Worm (Caenorhabditis elegans) whole organism, L2 larva: ENCODE data around the gene mak-2.

Experiments used
- C34F6.9 ChIP-seq: fragments of 150-350 bp; optimal IDR thresholded peaks from 2 replicates; lab custom pipeline; 2014; ENCODE audit warnings: missing biosample characterization, missing genetic modification characterization
- F13H6.1 ChIP-seq: sonication (generic microtip); optimal IDR thresholded peaks from 2 replicates; lab custom pipeline; 2016; ENCODE audit warnings: missing genetic modification characterization, missing compliant biosample characterization
- Y55F3AM.14 ChIP-seq: fragments of 200-800 bp; sonication (Bioruptor generic); optimal IDR thresholded peaks from 2 replicates; lab custom pipeline; 2018; ENCODE audit warnings: mild to moderate bottlenecking, missing genetic modification characterization, missing compliant biosample characterization
- ZK546.5 ChIP-seq: sonication (generic microtip); optimal IDR thresholded peaks from 2 replicates; lab custom pipeline; 2017; ENCODE audit warnings: missing biosample characterization, missing genetic modification characterization
- alr-1 ChIP-seq: fragments of 150-350 bp; optimal IDR thresholded peaks from 2 replicates; lab custom pipeline; 2014; ENCODE audit warnings: missing biosample characterization, missing genetic modification characterization
- blmp-1 ChIP-seq: sonication (generic microtip); optimal IDR thresholded peaks from 2 replicates; lab custom pipeline; 2017; ENCODE audit warnings: missing genetic modification characterization, mild to moderate bottlenecking, missing compliant biosample characterization, antibody characterized with exemption, moderate library complexity; ENCODE audit not compliant: insufficient read depth
- ceh-16 ChIP-seq: fragments of 150-350 bp; optimal IDR thresholded peaks from 2 replicates; lab custom pipeline; 2014; ENCODE audit warnings: missing biosample characterization, missing genetic modification characterization
- crh-2 ChIP-seq: sonication (generic microtip); optimal IDR thresholded peaks from 2 replicates; lab custom pipeline; 2017; ENCODE audit warnings: missing biosample characterization, missing genetic modification characterization
- dmd-4 ChIP-seq: sonication (generic microtip); optimal IDR thresholded peaks from 2 replicates; lab custom pipeline; 2017; ENCODE audit warnings: missing biosample characterization, missing genetic modification characterization
- egl-27 ChIP-seq: sonication (generic microtip); optimal IDR thresholded peaks from 3 replicates; lab custom pipeline; 2017; ENCODE audit warnings: missing biosample characterization, missing genetic modification reagents, missing genetic modification characterization
- elt-1 ChIP-seq: fragments of 150-350 bp; optimal IDR thresholded peaks from 2 replicates; lab custom pipeline; 2014; ENCODE audit warnings: missing biosample characterization, missing genetic modification characterization
- elt-3 ChIP-seq: sonication (generic microtip); optimal IDR thresholded peaks from 2 replicates; lab custom pipeline; 2017; ENCODE audit warnings: missing biosample characterization, missing genetic modification characterization
- fos-1 ChIP-seq: fragments of 150-350 bp; optimal IDR thresholded peaks from 2 replicates; lab custom pipeline; 2014; ENCODE audit warnings: missing biosample characterization, missing genetic modification characterization
- gmeb-1 ChIP-seq: fragments of 150-350 bp; optimal IDR thresholded peaks from 2 replicates; lab custom pipeline; 2014; ENCODE audit warnings: missing biosample characterization, missing genetic modification characterization
- lin-13 ChIP-seq: fragments of 150-350 bp; optimal IDR thresholded peaks from 2 replicates; lab custom pipeline; 2014; ENCODE audit warnings: missing biosample characterization, missing genetic modification reagents, missing genetic modification characterization
- lin-39 ChIP-seq: fragments of 150-350 bp; optimal IDR thresholded peaks from 2 replicates; lab custom pipeline; 2014; ENCODE audit warnings: missing biosample characterization, missing genetic modification reagents, missing genetic modification characterization
- lsy-2 ChIP-seq, 2 experiments: fragments of 150-350 bp in 1 of 2; sonication (generic microtip) in 1 of 2; optimal IDR thresholded peaks; 2 replicates each; lab custom pipeline; 2014 to 2017; ENCODE audit warnings: missing biosample characterization in 2 of 2, missing genetic modification characterization in 2 of 2
- mab-5 ChIP-seq: fragments of 150-350 bp; optimal IDR thresholded peaks from 2 replicates; lab custom pipeline; 2014; ENCODE audit warnings: missing biosample characterization, missing genetic modification characterization
- mbf-1 ChIP-seq: sonication (generic microtip); optimal IDR thresholded peaks from 2 replicates; lab custom pipeline; 2017; ENCODE audit warnings: missing biosample characterization, missing genetic modification characterization
- nhr-10 ChIP-seq: sonication (generic microtip); optimal IDR thresholded peaks from 2 replicates; lab custom pipeline; 2017; ENCODE audit warnings: missing biosample characterization, missing genetic modification characterization
- nhr-11 ChIP-seq: fragments of 150-350 bp; optimal IDR thresholded peaks from 2 replicates; lab custom pipeline; 2014; ENCODE audit warnings: missing biosample characterization, missing genetic modification characterization
- nhr-129 ChIP-seq: fragments of 150-350 bp; optimal IDR thresholded peaks from 2 replicates; lab custom pipeline; 2014; ENCODE audit warnings: missing biosample characterization, missing genetic modification characterization
- nhr-21 ChIP-seq: fragments of 150-350 bp; optimal IDR thresholded peaks from 2 replicates; lab custom pipeline; 2014; ENCODE audit warnings: missing biosample characterization, missing genetic modification characterization
- nhr-23 ChIP-seq: fragments of 150-350 bp; optimal IDR thresholded peaks from 2 replicates; lab custom pipeline; 2014; ENCODE audit warnings: missing biosample characterization, missing genetic modification reagents, missing genetic modification characterization
- nhr-25 ChIP-seq: fragments of 150-350 bp; sonication (generic microtip); optimal IDR thresholded peaks from 3 replicates; lab custom pipeline; 2014; ENCODE audit warnings: missing biosample characterization, missing genetic modification characterization
- nhr-6 ChIP-seq: fragments of 150-350 bp; optimal IDR thresholded peaks from 2 replicates; lab custom pipeline; 2014; ENCODE audit warnings: missing biosample characterization, missing genetic modification characterization
- nhr-77 ChIP-seq: fragments of 150-350 bp; optimal IDR thresholded peaks from 2 replicates; lab custom pipeline; 2014; ENCODE audit warnings: missing biosample characterization, missing genetic modification characterization
- peb-1 ChIP-seq: fragments of 150-350 bp; optimal IDR thresholded peaks from 2 replicates; lab custom pipeline; 2014; ENCODE audit warnings: missing biosample characterization, missing genetic modification characterization
- sem-4 ChIP-seq: fragments of 150-350 bp; optimal IDR thresholded peaks from 2 replicates; lab custom pipeline; 2014; ENCODE audit warnings: missing biosample characterization, missing genetic modification reagents, missing genetic modification characterization
- sma-3 ChIP-seq: sonication (generic microtip); optimal IDR thresholded peaks from 2 replicates; lab custom pipeline; 2016; ENCODE audit warnings: missing genetic modification reagents, missing genetic modification characterization, missing compliant biosample characterization
- sma-9 ChIP-seq, 2 experiments: fragments of 150-350 bp in 1 of 2; sonication (generic microtip) in 1 of 2; optimal IDR thresholded peaks; 2 replicates each; lab custom pipeline; 2014 to 2016; ENCODE audit warnings: missing genetic modification characterization in 2 of 2, mild to moderate bottlenecking in 1 of 2, missing biosample characterization in 1 of 2, missing compliant biosample characterization in 1 of 2, missing genetic modification reagents in 1 of 2, moderate library complexity in 1 of 2
- snpc-4 ChIP-seq: fragments of 150-350 bp; optimal IDR thresholded peaks from 2 replicates; lab custom pipeline; 2014; ENCODE audit warnings: missing biosample characterization, missing genetic modification characterization
- unc-55 ChIP-seq: fragments of 150-350 bp; sonication (generic microtip); optimal IDR thresholded peaks from 3 replicates; lab custom pipeline; 2014; ENCODE audit warnings: missing biosample characterization, missing genetic modification reagents, missing genetic modification characterization
- unc-62 ChIP-seq: fragments of 150-350 bp; optimal IDR thresholded peaks from 2 replicates; lab custom pipeline; 2014; ENCODE audit warnings: missing biosample characterization, missing genetic modification reagents, missing genetic modification characterization
- zag-1 ChIP-seq: fragments of 150-350 bp; optimal IDR thresholded peaks from 2 replicates; lab custom pipeline; 2014; ENCODE audit warnings: missing biosample characterization, missing genetic modification characterization
- ztf-1 ChIP-seq: fragments of 200-800 bp; sonication (Bioruptor generic); conservative IDR thresholded peaks from 2 replicates; pipeline ENCODE4 v1.3.6; 2022; ENCODE audit warnings: missing genetic modification characterization, missing compliant biosample characterization
- ztf-11 ChIP-seq: sonication (generic microtip); optimal IDR thresholded peaks from 2 replicates; lab custom pipeline; 2017; ENCODE audit warnings: missing biosample characterization, missing genetic modification characterization
- ztf-4 ChIP-seq: fragments of 150-350 bp; optimal IDR thresholded peaks from 2 replicates; lab custom pipeline; 2014; ENCODE audit warnings: missing biosample characterization, missing genetic modification characterization

The mak-2 gene

ce11 chrIV:855483-855882 is 29.7 kb upstream of the mak-2 start:
- TF ChIP-seq unc-62 (GFP tag; lab: Kevin White, UChicago), result no peak
- peak; percentile 87 for TF ChIP-seq fos-1 (tag; lab: Kevin White, UChicago)
- TF ChIP-seq, all 48 proteins: peak for 1

- TF ChIP-seq ZK546.5 (no peak), nhr-25 (tag; lab: Kevin White, UChicago) (no peak), nhr-10 (no peak), nhr-6 (tag; lab: Kevin White, UChicago) (no peak), ztf-1 (GFP tag; lab: Robert Waterston, UW) (no peak), nhr-77 (tag; lab: Kevin White, UChicago) (no peak), unc-62 (GFP tag; lab: Kevin White, UChicago) (no peak), ceh-16 (tag; lab: Kevin White, UChicago) (no peak), mab-5 (tag; lab: Kevin White, UChicago) (no peak), elt-1 (tag; lab: Kevin White, UChicago) (no peak), crh-2 (tag; lab: Kevin White, UChicago) (no peak), nhr-11 (tag; lab: Kevin White, UChicago) (no peak), Y55F3AM.14 (no peak), sem-4 (tag; lab: Kevin White, UChicago) (no peak), dmd-4 (tag; lab: Kevin White, UChicago) (no peak), unc-55 (no peak), F13H6.1 (no peak), peb-1 (no peak), lin-39 (no peak)
Observed at ce11 chrIV:856038-856437, 29.1 kb upstream of the mak-2 start.

ce11 chrIV:858630-859029 is 26.5 kb upstream of the mak-2 start, which contains the start of gene Y55F3BR.2:
Gene Y55F3BR.2 (plus strand): TSS chrIV:858930.
- TF ChIP-seq C34F6.9 (tag; lab: Kevin White, UChicago), result no peak
- no peak for TF ChIP-seq F13H6.1
- no peak for TF ChIP-seq elt-3 (tag; lab: Kevin White, UChicago)
- no peak for TF ChIP-seq unc-62 (GFP tag; lab: Kevin White, UChicago)
- no peak for TF ChIP-seq zag-1 (tag; lab: Kevin White, UChicago)
- no peak for TF ChIP-seq lsy-2 (tag; optimal IDR thresholded peaks at IDR 0.05; lab: Kevin White, UChicago)
- TF ChIP-seq ceh-16 (tag; lab: Kevin White, UChicago), result no peak
- no peak for TF ChIP-seq sma-3
- TF ChIP-seq blmp-1 (tag; lab: Kevin White, UChicago), result no peak
- TF ChIP-seq nhr-11 (tag; lab: Kevin White, UChicago), result no peak
- no peak for TF ChIP-seq gmeb-1
- no peak for TF ChIP-seq nhr-6 (tag; lab: Kevin White, UChicago)
- TF ChIP-seq nhr-129, result no peak

- TF ChIP-seq egl-27 (tag; lab: Kevin White, UChicago) (no peak), nhr-77 (tag; lab: Kevin White, UChicago) (no peak), ztf-11 (tag; lab: Kevin White, UChicago) (no peak), elt-3 (tag; lab: Kevin White, UChicago) (no peak), nhr-23 (tag; lab: Kevin White, UChicago) (no peak), ztf-4 (tag; lab: Kevin White, UChicago) (no peak), mbf-1 (tag; lab: Kevin White, UChicago) (no peak), nhr-6 (tag; lab: Kevin White, UChicago) (no peak), ZK546.5 (no peak), gmeb-1 (no peak), snpc-4 (tag; lab: Kevin White, UChicago) (no peak), nhr-21 (no peak), zag-1 (tag; lab: Kevin White, UChicago) (no peak), ztf-1 (GFP tag; lab: Robert Waterston, UW) (no peak), sma-9 (GFP tag; optimal IDR thresholded peaks at IDR 0.05; lab: Kevin White, UChicago) (no peak), sma-9 (tag; optimal IDR thresholded peaks at IDR 0.05; lab: Kevin White, UChicago) (no peak), lin-13 (GFP tag; lab: Kevin White, UChicago) (no peak), unc-62 (GFP tag; lab: Kevin White, UChicago) (no peak), Y55F3AM.14 (no peak), alr-1 (tag; lab: Kevin White, UChicago) (no peak)
Observed at ce11 chrIV:860810-861209, 24.3 kb upstream of the mak-2 start.
